Fruit fly (Drosophila melanogaster) S2 (cell line): ENCODE results near the gene CG34427.

ENCODE experiments used
- CG8478 ChIP-seq: fragments of >200 bp; optimal IDR thresholded peaks from 2 replicates; lab custom pipeline; 2018
- CTCF ChIP-seq, 2 experiments: fragments of >200 bp; optimal IDR thresholded peaks; 2 replicates each; lab custom pipeline; 2018

- TF ChIP-seq CTCF (optimal IDR thresholded peaks at IDR 0.05; lab: Kevin White, UChicago): no peak
- TF ChIP-seq CG8478: no peak
Measured at dm6 chr3L:8765969-8766538, 38.5 kb upstream of the CG34427 start.
